Worm (Caenorhabditis elegans) whole organism, L1 larva: ENCODE measurements around the gene dao-4.

Experiments
- ama-1 ChIP-seq: fragments of 150-350 bp; optimal IDR thresholded peaks from 2 replicates; lab custom pipeline; 2014
- nhr-77 ChIP-seq: fragments of 150-350 bp; optimal IDR thresholded peaks from 2 replicates; lab custom pipeline; 2014; ENCODE audit warnings: missing biosample characterization, missing genetic modification characterization

- TF ChIP-seq nhr-77 (tag; lab: Kevin White, UChicago): no peak
- no peak for TF ChIP-seq ama-1
Measured at ce11 chrX:10076334-10076733, 1.2 kb downstream of the dao-4 start.
